Fruit fly (Drosophila melanogaster): ENCODE results near the gene HERC2.

DNA sequence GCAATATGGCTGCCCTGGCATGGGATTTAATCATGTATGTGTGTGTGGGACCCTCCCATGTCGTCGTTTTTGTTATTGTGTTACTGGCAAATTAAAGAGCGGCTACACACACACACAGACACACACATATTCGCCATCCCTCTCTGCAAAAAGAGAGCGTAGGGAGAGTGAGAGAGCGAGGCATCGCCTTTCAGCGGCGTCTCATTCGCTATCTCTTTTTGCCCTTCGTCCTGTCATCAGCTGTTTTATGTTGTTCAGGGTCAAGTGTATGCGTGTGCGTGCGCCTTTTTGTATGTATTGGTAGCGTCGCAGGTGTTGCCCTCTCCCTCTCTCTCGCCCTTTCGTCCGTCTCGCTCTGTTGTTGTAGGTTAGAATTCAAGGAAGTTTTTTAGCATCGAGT lies 42.7 kb downstream of the HERC2 start:
- TF ChIP-seq Sin3A (optimal IDR thresholded peaks at IDR 0.05), result no peak
- TF ChIP-seq psq (optimal IDR thresholded peaks at IDR 0.05), result no peak
